Fruit fly (Drosophila melanogaster) whole organism, embryonic: Measurements from ENCODE around the gene Sfp77F.

Source experiments
- Aef1 ChIP-seq: fragments of 200-800 bp; sonication (Bioruptor generic); IDR thresholded peaks from 3 replicates; pipeline ENCODE4 v1.3.6; 2022; ENCODE audit warnings: missing biosample characterization, missing genetic modification characterization
- Atf-2 ChIP-seq: fragments of 200-800 bp; sonication (Bioruptor generic); optimal IDR thresholded peaks from 2 replicates; lab custom pipeline; 2016; ENCODE audit warnings: missing biosample characterization, missing genetic modification characterization
- CG10274 ChIP-seq: fragments of 200-800 bp; sonication (Bioruptor generic); optimal IDR thresholded peaks from 3 replicates; lab custom pipeline; 2017; ENCODE audit warnings: missing biosample characterization, mild to moderate bottlenecking, missing genetic modification characterization
- CG11560 ChIP-seq: fragments of 200-800 bp; sonication (Bioruptor generic); IDR thresholded peaks from 3 replicates; pipeline ENCODE4 v1.3.6; 2022; ENCODE audit warnings: missing biosample characterization, missing genetic modification characterization
- CG12659 ChIP-seq: fragments of 200-800 bp; sonication (Bioruptor generic); optimal IDR thresholded peaks from 3 replicates; lab custom pipeline; 2017; ENCODE audit warnings: mild to moderate bottlenecking, missing biosample characterization, missing genetic modification reagents, missing genetic modification characterization
- CG13624 ChIP-seq: fragments of 200-800 bp; sonication (Bioruptor generic); optimal IDR thresholded peaks from 2 replicates; lab custom pipeline; 2016; ENCODE audit warnings: missing biosample characterization, missing genetic modification characterization
- CG14014 ChIP-seq: fragments of 200-800 bp; sonication (Bioruptor generic); IDR thresholded peaks from 2 replicates; pipeline ENCODE4 v1.3.6; 2022; ENCODE audit warnings: missing biosample characterization, missing genetic modification characterization
- CG17359 ChIP-seq: fragments of 200-800 bp; sonication (Bioruptor generic); optimal IDR thresholded peaks from 3 replicates; lab custom pipeline; 2018; ENCODE audit warnings: missing biosample characterization, mild to moderate bottlenecking, missing genetic modification characterization, moderate library complexity
- CG17361 ChIP-seq: fragments of 200-800 bp; sonication (Bioruptor generic); IDR thresholded peaks from 3 replicates; pipeline ENCODE4 v1.3.6; 2022; ENCODE audit warnings: missing biosample characterization, missing genetic modification characterization
- CG17568 ChIP-seq: fragments of 200-800 bp; sonication (Bioruptor generic); optimal IDR thresholded peaks from 2 replicates; lab custom pipeline; 2018; ENCODE audit warnings: missing biosample characterization, mild to moderate bottlenecking, missing genetic modification characterization, moderate library complexity
- CG18476 ChIP-seq: fragments of 200-800 bp; sonication (Bioruptor generic); optimal IDR thresholded peaks from 2 replicates; lab custom pipeline; 2016; ENCODE audit warnings: missing biosample characterization, mild to moderate bottlenecking, missing genetic modification characterization
- CG18599 ChIP-seq: fragments of 200-800 bp; sonication (Bioruptor generic); optimal IDR thresholded peaks from 3 replicates; lab custom pipeline; 2017; ENCODE audit warnings: missing biosample characterization, missing genetic modification characterization, mild to moderate bottlenecking, moderate library complexity, missing genetic modification reagents
- CG2889 ChIP-seq: fragments of 200-800 bp; sonication (Bioruptor generic); IDR thresholded peaks from 3 replicates; pipeline ENCODE4 v1.3.6; 2022; ENCODE audit warnings: missing biosample characterization, missing genetic modification characterization
- CG6254 ChIP-seq: fragments of 200-800 bp; sonication (Bioruptor generic); optimal IDR thresholded peaks from 3 replicates; lab custom pipeline; 2017; ENCODE audit warnings: mild to moderate bottlenecking, missing biosample characterization, missing genetic modification reagents, missing genetic modification characterization
- CG7271 ChIP-seq: fragments of 200-800 bp; sonication (Bioruptor generic); optimal IDR thresholded peaks from 2 replicates; lab custom pipeline; 2018; ENCODE audit warnings: missing biosample characterization, mild to moderate bottlenecking, missing genetic modification characterization, moderate library complexity
- CG7987 ChIP-seq: fragments of 200-800 bp; sonication (Bioruptor generic); optimal IDR thresholded peaks from 2 replicates; lab custom pipeline; 2018; ENCODE audit warnings: missing biosample characterization, mild to moderate bottlenecking, missing genetic modification characterization, moderate library complexity
- Dp ChIP-seq: fragments of 200-800 bp; sonication (Bioruptor generic); optimal IDR thresholded peaks from 2 replicates; lab custom pipeline; 2018; ENCODE audit warnings: missing biosample characterization, mild to moderate bottlenecking, missing genetic modification characterization, moderate library complexity
- Ets65A ChIP-seq: fragments of 200-800 bp; sonication (Bioruptor generic); peaks from one replicate; lab custom pipeline; 2016; ENCODE audit warnings: missing biosample characterization, missing genetic modification characterization
- Fer1 ChIP-seq: fragments of 200-800 bp; sonication (Bioruptor generic); optimal IDR thresholded peaks from 2 replicates; lab custom pipeline; 2017; ENCODE audit warnings: missing biosample characterization, mild to moderate bottlenecking, missing genetic modification characterization
- Hand ChIP-seq: fragments of 200-800 bp; sonication (Bioruptor generic); optimal IDR thresholded peaks from 2 replicates; lab custom pipeline; 2017; ENCODE audit warnings: mild to moderate bottlenecking, missing biosample characterization, missing genetic modification reagents, missing genetic modification characterization
- HmgZ ChIP-seq: fragments of 200-800 bp; sonication (Bioruptor generic); optimal IDR thresholded peaks from 2 replicates; lab custom pipeline; 2018; ENCODE audit warnings: missing biosample characterization, mild to moderate bottlenecking, missing genetic modification characterization
- Hr3 ChIP-seq: fragments of 200-800 bp; sonication (Bioruptor generic); optimal IDR thresholded peaks from 3 replicates; lab custom pipeline; 2016; ENCODE audit warnings: missing biosample characterization, missing genetic modification characterization
- Meics ChIP-seq: fragments of 200-800 bp; sonication (Bioruptor generic); optimal IDR thresholded peaks from 2 replicates; lab custom pipeline; 2017; ENCODE audit warnings: missing biosample characterization, mild to moderate bottlenecking, missing genetic modification characterization
- Mes4 ChIP-seq: fragments of 200-800 bp; sonication (Bioruptor generic); optimal IDR thresholded peaks from 2 replicates; lab custom pipeline; 2016; ENCODE audit warnings: missing biosample characterization, missing genetic modification characterization
- NfI ChIP-seq: fragments of 200-800 bp; sonication (Bioruptor generic); optimal IDR thresholded peaks from 3 replicates; lab custom pipeline; 2018; ENCODE audit warnings: missing biosample characterization, mild to moderate bottlenecking, missing genetic modification characterization, moderate library complexity
- Sox102F ChIP-seq: fragments of 200-800 bp; sonication (Bioruptor generic); optimal IDR thresholded peaks from 2 replicates; lab custom pipeline; 2018; ENCODE audit warnings: missing biosample characterization, mild to moderate bottlenecking, missing genetic modification characterization, moderate library complexity
- az2 ChIP-seq: fragments of 200-800 bp; sonication (Bioruptor generic); optimal IDR thresholded peaks from 3 replicates; lab custom pipeline; 2016; ENCODE audit warnings: missing biosample characterization, missing genetic modification characterization
- bcd ChIP-seq: fragments of 200-800 bp; sonication (Bioruptor generic); optimal IDR thresholded peaks from 2 replicates; lab custom pipeline; 2017; ENCODE audit warnings: missing biosample characterization, mild to moderate bottlenecking, missing genetic modification characterization
- cg ChIP-seq: fragments of 200-800 bp; sonication (Bioruptor generic); optimal IDR thresholded peaks from 3 replicates; lab custom pipeline; 2019; ENCODE audit warnings: missing biosample characterization, mild to moderate bottlenecking, missing genetic modification characterization, moderate library complexity
- corto ChIP-seq: fragments of 200-800 bp; sonication (Bioruptor generic); optimal IDR thresholded peaks from 2 replicates; lab custom pipeline; 2016; ENCODE audit warnings: missing biosample characterization, mild to moderate bottlenecking, missing genetic modification characterization, moderate library complexity
- crp ChIP-seq, 2 experiments: fragments of 200-800 bp; sonication (Bioruptor generic); optimal IDR thresholded peaks; 2 replicates in 1 of 2; 3 replicates in 1 of 2; lab custom pipeline; 2017; ENCODE audit warnings: missing biosample characterization in 2 of 2, missing genetic modification characterization in 2 of 2, mild to moderate bottlenecking in 1 of 2, moderate library complexity in 1 of 2
- dimm ChIP-seq: fragments of 200-800 bp; sonication (Bioruptor generic); IDR thresholded peaks from 2 replicates; pipeline ENCODE4 v1.3.6; 2022; ENCODE audit warnings: missing biosample characterization, missing genetic modification characterization
- gt ChIP-seq: fragments of 200-800 bp; sonication (Bioruptor generic); IDR thresholded peaks from 2 replicates; pipeline ENCODE4 v1.3.6; 2022; ENCODE audit warnings: missing biosample characterization, missing genetic modification characterization
- hb ChIP-seq: fragments of 200-800 bp; sonication (Bioruptor generic); IDR thresholded peaks from 3 replicates; pipeline ENCODE4 v1.3.6; 2022; ENCODE audit warnings: missing biosample characterization, missing genetic modification characterization; ENCODE audit not compliant: partially characterized antibody
- hkb ChIP-seq, 2 experiments: fragments of 200-800 bp in 1 of 2; fragments of >200 bp in 1 of 2; sonication (Bioruptor generic) in 1 of 2; IDR thresholded peaks in 1 of 2; optimal IDR thresholded peaks in 1 of 2; 2 replicates each; pipeline versions ENCODE4 v1.3.6 to Lab custom; 2017 to 2022; ENCODE audit warnings: missing biosample characterization in 1 of 2, missing genetic modification characterization in 1 of 2
- jumu ChIP-seq: fragments of 200-800 bp; sonication (Bioruptor generic); optimal IDR thresholded peaks from 3 replicates; lab custom pipeline; 2016; ENCODE audit warnings: missing biosample characterization, missing genetic modification characterization
- nau ChIP-seq: fragments of 200-800 bp; sonication (Bioruptor generic); optimal IDR thresholded peaks from 3 replicates; lab custom pipeline; 2017; ENCODE audit warnings: missing biosample characterization, mild to moderate bottlenecking, missing genetic modification characterization, missing genetic modification reagents
- p53 ChIP-seq: fragments of 200-800 bp; sonication (Bioruptor generic); optimal IDR thresholded peaks from 2 replicates; lab custom pipeline; 2016; ENCODE audit warnings: missing biosample characterization, missing genetic modification characterization
- stc ChIP-seq: fragments of 200-800 bp; sonication (Bioruptor generic); IDR thresholded peaks from 2 replicates; pipeline ENCODE4 v1.3.6; 2022; ENCODE audit warnings: missing biosample characterization, missing genetic modification characterization
- sug ChIP-seq: fragments of 200-800 bp; optimal IDR thresholded peaks from 2 replicates; lab custom pipeline; 2019; ENCODE audit warnings: missing biosample characterization, mild to moderate bottlenecking, missing genetic modification characterization, moderate library complexity
- trem ChIP-seq: fragments of 200-800 bp; optimal IDR thresholded peaks from 3 replicates; lab custom pipeline; 2019; ENCODE audit warnings: missing biosample characterization, mild to moderate bottlenecking, missing genetic modification characterization, moderate library complexity
- vfl ChIP-seq: fragments of 200-800 bp; sonication (Bioruptor generic); optimal IDR thresholded peaks from 2 replicates; lab custom pipeline; 2016; ENCODE audit warnings: missing biosample characterization, missing genetic modification characterization
- wdn ChIP-seq: fragments of 200-800 bp; sonication (Bioruptor generic); IDR thresholded peaks from 2 replicates; pipeline ENCODE4 v1.3.6; 2022; ENCODE audit warnings: missing biosample characterization, missing genetic modification characterization

Gene Sfp77F

dm6 chr3L:20918945-20919344 is 21.7 kb upstream of the Sfp77F start (continued):
- TF ChIP-seq Aef1 (GFP tag; lab: Robert Waterston, UW) (no peak), CG13624 (GFP tag; lab: Kevin White, UChicago) (no peak), CG7987 (GFP tag; lab: Kevin White, UChicago) (no peak), CG17568 (GFP tag; lab: Kevin White, UChicago) (no peak), CG18476 (GFP tag; lab: Kevin White, UChicago) (no peak), Meics (no peak), wdn (no peak), crp (GFP tag; optimal IDR thresholded peaks at IDR 0.05; lab: Kevin White, UChicago) (no peak), Hr3 (GFP tag; lab: Kevin White, UChicago) (peak; percentile 1), Sox102F (GFP tag; lab: Kevin White, UChicago) (peak; percentile 29), CG11560 (no peak), corto (GFP tag; lab: Kevin White, UChicago) (no peak), hkb (optimal IDR thresholded peaks at IDR 0.05; lab: Kevin White, UChicago) (no peak), hkb (GFP tag; IDR thresholded peaks at IDR 0.05; lab: Robert Waterston, UW) (no peak), CG18599 (GFP tag; lab: Kevin White, UChicago) (peak; percentile 22), CG6254 (GFP tag; lab: Kevin White, UChicago) (peak; percentile 9), Dp (no peak), trem (tag; lab: Kevin White, UChicago) (peak; percentile 6), stc (GFP tag; lab: Robert Waterston, UW) (no peak), vfl (no peak), hb (GFP tag; lab: Robert Waterston, UW) (no peak), gt (GFP tag; lab: Robert Waterston, UW) (no peak), CG2889 (no peak), HmgZ (tag; lab: Kevin White, UChicago) (no peak), CG17361 (GFP tag; lab: Robert Waterston, UW) (peak; percentile 68; the same call in 2 of the 3 replicates), Atf-2 (GFP tag; lab: Kevin White, UChicago) (no peak), CG12659 (GFP tag; lab: Kevin White, UChicago) (peak; percentile 17), CG7271 (no peak), sug (tag; lab: Kevin White, UChicago) (no peak), az2 (GFP tag; lab: Kevin White, UChicago) (no peak), bcd (no peak), jumu (GFP tag; lab: Kevin White, UChicago) (no peak), cg (GFP tag; lab: Kevin White, UChicago) (no peak), NfI (GFP tag; lab: Kevin White, UChicago) (no peak), Fer1 (GFP tag; lab: Kevin White, UChicago) (no peak), p53 (no peak), nau (GFP tag; lab: Kevin White, UChicago) (no peak)
- TF ChIP-seq, all 482 proteins: peak for 51

- TF ChIP-seq dimm (no peak), CG18599 (GFP tag; lab: Kevin White, UChicago) (no peak), Ets65A (GFP tag; lab: Kevin White, UChicago) (peak; percentile 38), CG10274 (GFP tag; lab: Kevin White, UChicago) (no peak), Mes4 (no peak), Hand (no peak), CG14014 (GFP tag; lab: Robert Waterston, UW) (no peak), CG17359 (tag; lab: Kevin White, UChicago) (no peak)
- TF ChIP-seq, all 482 proteins: peak for 1
Measured at dm6 chr3L:20917025-20917691, 19.9 kb upstream of the Sfp77F start.
